Fruit fly (Drosophila melanogaster) S2 (cell line): ENCODE data around the gene CG33644.

Experiments
- CG8478 ChIP-seq: fragments of >200 bp; optimal IDR thresholded peaks from 2 replicates; lab custom pipeline; 2018
- CTCF ChIP-seq, 2 experiments: fragments of >200 bp; optimal IDR thresholded peaks; 2 replicates each; lab custom pipeline; 2018

DNA sequence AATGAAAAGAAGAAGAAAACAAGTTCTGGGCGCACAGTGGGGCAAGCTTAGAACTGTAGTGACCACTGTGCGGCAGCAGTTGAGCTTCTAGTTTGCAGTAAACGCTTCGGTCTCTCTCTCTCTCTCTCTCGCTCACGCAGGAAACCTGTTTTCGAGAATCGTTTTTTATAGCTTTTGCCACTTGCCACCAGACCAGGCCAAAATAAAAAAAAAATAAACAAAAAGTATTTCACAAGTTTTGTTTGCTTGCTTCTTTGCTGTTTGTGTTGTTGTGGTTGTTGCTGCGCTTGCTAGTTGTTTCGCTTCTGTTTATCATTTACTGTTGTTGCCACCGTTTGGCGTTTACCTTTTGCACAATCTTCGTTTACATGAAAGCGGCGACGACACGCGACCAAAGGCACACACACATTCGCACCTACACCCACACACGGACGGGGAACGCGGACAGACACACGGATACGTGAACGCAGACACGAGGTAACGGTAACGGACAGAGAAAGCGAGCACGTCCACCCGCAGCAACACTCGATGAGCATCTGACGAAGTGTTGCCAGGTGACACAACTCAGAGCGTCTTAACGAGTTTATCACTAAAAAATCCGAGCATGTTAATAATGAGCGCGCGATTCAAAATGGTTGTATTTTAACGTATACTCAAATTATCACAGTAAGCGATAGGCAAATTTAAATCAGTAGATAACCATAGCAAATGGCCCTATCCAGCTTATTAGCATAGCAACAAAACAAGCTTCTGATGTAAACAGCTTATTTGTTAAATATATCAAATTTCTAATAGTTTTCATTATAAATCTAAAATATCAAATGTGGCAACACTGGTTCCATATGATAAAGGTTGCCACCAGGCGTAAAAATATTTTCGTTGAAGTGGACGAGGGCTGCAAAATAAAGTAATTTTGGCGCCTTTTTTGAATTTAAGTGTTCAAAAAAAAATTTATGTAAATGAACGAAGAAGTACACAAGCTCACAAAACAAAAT lies 17.2 kb downstream of the CG33644 start, which contains the start of gene B4:
- no peak for TF ChIP-seq CTCF (optimal IDR thresholded peaks at IDR 0.05; lab: Kevin White, UChicago)
- TF ChIP-seq CG8478 (lab: Kevin White, UChicago) = no peak
